Fruit fly (Drosophila melanogaster): ENCODE data around the gene CG33722.

DNA sequence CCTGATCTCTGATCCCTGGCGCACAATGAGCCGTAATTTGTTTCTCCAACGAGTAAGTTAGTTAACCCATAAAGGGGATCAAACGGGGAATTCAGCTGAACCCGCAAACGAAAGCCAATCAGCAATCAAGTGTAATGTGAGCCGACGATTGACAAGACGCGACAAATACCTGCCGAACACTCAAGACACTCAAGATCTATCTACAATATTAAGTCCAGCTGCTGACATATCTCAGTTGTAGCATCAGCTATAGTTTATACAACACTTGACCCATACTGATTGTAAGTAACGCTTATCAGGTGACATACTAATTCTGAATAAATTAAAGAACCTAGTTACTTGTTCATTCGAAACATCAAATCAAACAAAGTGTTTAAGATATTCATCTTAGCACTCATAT is 16.5 kb upstream of the CG33722 start:
- no peak for TF ChIP-seq CG33017 (tag; optimal IDR thresholded peaks at IDR 0.05)
- no peak for TF ChIP-seq Hr96 (GFP tag; optimal IDR thresholded peaks at IDR 0.05)
- no peak for TF ChIP-seq CG7101 (tag; optimal IDR thresholded peaks at IDR 0.05)
- no peak for TF ChIP-seq pad (GFP tag; optimal IDR thresholded peaks at IDR 0.05)
- no peak for TF ChIP-seq kay (GFP tag; ENCODE audit: borderline replicate concordance)
- TF ChIP-seq CG11617 (GFP tag; optimal IDR thresholded peaks at IDR 0.05) = no peak
- TF ChIP-seq Clk (GFP tag; optimal IDR thresholded peaks at IDR 0.05) = no peak
- TF ChIP-seq CG5204 (GFP tag; optimal IDR thresholded peaks at IDR 0.05) = no peak
- no peak for TF ChIP-seq Crg-1 (GFP tag; optimal IDR thresholded peaks at IDR 0.05)
- TF ChIP-seq CG7045 (GFP tag; optimal IDR thresholded peaks at IDR 0.05) = no peak
- TF ChIP-seq Mnt (GFP tag; optimal IDR thresholded peaks at IDR 0.05) = no peak
- TF ChIP-seq cic (GFP tag; optimal IDR thresholded peaks at IDR 0.05) = no peak
